Worm (Caenorhabditis elegans): ENCODE results near the gene ZK856.19.

Gene ZK856.19

DNA sequence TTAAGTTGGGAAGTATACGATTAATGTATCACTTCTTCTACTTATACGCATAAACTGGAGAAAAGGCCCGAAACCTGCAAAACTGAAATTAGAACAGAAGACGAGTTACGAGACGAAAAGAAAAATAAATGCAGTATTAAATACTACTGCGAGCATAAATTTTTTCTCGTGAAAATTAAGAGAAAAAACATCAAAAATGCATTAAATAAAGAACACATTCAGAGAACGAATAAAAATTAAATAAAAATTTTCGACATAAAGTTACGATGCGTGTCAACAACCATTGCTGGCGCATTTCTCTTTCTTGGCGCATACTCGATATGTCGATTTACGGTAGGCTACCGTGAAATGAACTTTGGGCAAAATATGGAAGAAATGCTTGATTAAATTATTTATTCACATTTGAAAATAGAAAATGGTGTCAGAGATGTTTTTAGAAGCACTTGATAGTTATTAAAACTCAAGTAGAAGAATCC, at the start of gene ZK856.19, which contains the start of gene ZK856.11:
Gene ZK856.19 (minus strand): TSS at position 51 of the 476 bp plus-strand sequence.
Gene ZK856.11 (minus strand): TSS at position 76 of the 476 bp plus-strand sequence.
- no peak for TF ChIP-seq unc-62 (GFP tag; optimal IDR thresholded peaks at IDR 0.05)

DNA sequence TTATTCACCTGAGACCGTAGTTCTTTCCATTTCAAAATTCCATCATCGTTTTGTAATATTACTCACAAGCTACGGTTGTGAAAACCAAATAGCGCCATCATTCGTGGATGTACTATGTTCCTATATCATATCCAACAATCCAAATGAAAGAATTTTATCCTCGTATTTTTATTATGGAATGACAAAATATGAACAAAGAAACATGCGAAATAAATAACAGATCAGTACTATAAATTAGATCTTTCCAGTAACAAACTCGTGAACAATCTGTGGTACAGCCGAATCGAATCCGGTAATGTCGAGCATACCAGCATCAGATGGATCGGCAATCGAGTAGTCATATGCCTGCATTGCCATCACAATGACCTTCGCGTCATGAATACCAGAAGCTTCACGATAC, 48.0 kb upstream of the ZK856.19 start:
- no peak for TF ChIP-seq unc-62 (GFP tag; optimal IDR thresholded peaks at IDR 0.05)

DNA sequence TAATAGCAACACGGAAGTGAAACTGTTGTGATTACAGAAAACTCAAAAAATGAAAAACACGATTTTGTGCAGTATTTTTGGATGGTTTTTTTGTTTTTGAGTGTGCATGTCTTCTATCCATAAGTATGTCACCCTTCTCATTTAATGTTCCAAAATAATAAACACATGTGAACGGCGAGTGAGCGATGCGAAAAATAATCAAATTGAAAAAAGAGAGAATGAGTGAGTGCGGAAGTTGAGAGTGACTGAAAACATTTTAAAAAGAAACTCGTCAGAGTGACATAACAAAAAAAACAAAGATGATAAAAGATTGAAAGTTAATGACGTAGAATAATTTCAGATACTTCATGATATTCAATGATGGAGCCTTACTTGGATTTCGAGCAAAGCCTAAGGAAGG, 44.8 kb upstream of the ZK856.19 start:
- no peak for TF ChIP-seq unc-62 (GFP tag; optimal IDR thresholded peaks at IDR 0.05)

DNA sequence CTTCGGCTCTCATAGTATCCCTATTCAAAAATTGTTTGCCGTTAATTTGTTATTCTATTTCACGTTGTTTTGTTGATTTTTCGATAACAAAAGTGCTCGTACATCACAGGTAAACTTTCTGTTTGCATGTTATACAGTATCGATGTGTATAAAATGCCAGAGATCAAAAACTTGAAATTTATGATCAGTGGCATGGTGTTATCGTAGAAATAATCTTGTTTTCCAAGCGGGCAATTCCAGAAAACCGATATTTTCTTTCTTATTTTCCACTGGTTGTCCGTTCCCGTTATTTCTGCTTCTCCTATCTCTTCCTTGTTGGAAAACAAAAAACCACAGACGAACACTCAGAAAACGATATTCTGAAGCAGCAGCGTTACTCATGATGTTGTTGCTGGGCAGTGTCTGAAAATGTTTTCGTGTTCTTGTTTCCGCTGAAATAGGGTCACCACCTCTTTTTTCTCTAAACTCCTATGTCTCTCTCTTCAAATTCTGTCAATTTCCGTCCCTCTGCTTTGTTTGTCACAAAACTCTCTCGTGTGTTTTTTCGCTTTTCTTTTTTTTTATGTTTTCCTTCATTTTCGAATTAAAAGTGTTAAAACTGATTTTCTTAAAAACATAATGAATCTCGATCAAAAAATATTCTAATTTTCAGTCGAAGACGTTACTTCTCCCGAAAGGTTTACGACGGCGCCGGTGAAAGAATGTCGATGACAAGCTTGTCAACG, 43.7 kb upstream of the ZK856.19 start, which contains the start of gene akt-1:
Gene akt-1 (plus strand): TSS at position 651 of the 725 bp plus-strand sequence.
- no peak for TF ChIP-seq unc-62 (GFP tag; optimal IDR thresholded peaks at IDR 0.05)

DNA sequence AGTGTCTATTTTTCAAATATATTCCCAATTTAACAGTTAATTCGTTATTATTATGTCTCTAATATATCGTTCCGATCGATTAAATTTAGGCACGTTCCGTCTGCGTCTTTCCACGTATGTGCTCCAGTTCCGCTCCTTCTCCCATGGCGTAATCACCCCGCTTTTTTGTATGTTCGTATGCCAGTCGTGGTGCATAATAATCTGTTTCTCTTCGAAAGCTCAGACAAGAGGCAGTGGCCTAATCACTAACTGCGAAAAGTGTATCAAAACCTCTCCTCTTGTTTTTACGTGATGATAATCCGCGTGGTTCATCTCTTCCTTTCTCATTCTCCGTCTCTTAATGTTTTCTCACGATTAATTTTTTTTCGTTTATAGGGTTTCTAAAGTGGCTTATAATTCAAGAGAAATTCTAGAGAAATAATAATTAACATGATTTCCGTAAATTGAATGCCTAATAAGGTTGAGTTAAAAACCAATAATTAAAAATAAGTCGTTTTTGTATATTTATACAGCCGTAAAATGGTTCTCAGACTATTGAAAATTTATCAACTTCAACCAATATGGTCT, 43.0 kb upstream of the ZK856.19 start:
- no peak for TF ChIP-seq unc-62 (GFP tag; optimal IDR thresholded peaks at IDR 0.05)

DNA sequence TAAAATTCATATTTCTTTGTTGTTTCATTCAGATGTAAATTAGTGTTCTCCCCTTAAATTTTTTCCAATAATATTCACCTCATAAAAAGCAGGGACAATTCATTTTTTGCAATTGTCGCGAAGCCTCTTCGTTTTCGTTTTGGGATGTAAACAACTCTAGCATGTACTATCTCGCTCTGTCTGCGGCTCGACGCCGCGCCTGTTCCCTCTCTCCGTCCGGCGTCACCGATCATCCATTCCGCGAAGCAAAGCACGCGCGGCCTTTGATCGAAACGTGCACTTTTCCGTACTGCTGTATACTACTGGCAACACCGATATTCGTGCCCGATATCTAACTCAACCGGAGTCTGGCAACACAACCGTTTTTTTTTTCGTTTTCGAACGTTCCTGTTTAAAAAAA, 42.3 kb upstream of the ZK856.19 start:
- TF ChIP-seq unc-62 (GFP tag; optimal IDR thresholded peaks at IDR 0.05), result no peak

DNA sequence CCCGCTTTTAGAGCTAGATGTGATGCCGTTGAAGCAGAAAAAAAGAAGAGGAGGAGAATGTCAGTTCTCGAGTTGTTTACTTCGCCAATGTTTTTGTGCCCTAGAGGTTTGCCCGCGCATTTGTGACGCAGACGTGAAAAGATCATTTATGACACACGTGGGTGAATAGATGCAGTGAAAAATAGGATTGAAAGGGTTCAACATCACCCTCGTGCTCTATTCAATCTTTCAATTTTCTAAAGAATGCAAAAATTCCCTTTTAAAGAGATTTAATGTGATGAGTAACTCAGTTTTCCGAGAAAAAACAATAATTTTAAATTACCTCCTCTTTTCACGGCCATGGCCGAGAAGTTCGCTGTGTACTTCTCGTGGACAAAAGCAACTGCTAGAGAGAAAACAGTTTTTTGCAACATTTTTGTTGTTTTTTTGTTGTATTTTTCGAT, 41.8 kb upstream of the ZK856.19 start:
- no peak for TF ChIP-seq unc-62 (GFP tag; optimal IDR thresholded peaks at IDR 0.05)

DNA sequence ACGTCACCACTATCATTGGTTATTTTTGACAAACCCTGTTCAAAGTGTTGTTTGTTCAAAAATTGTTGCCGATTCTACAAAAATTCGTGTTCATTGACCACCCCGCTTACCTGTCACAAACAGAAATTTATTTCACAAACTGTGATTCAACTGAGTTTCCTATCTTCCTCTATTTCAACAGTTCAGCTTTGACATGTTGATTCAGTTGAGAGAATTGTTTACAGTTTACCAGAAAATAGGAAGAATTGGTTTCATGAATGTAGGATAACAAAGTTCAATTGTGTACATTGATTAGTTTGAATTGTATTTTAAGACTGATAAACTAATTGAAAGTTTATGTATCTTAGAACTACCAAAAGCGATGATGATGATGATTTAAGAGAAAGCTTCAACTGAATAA, 40.9 kb upstream of the ZK856.19 start:
- no peak for TF ChIP-seq unc-62 (GFP tag; optimal IDR thresholded peaks at IDR 0.05)

DNA sequence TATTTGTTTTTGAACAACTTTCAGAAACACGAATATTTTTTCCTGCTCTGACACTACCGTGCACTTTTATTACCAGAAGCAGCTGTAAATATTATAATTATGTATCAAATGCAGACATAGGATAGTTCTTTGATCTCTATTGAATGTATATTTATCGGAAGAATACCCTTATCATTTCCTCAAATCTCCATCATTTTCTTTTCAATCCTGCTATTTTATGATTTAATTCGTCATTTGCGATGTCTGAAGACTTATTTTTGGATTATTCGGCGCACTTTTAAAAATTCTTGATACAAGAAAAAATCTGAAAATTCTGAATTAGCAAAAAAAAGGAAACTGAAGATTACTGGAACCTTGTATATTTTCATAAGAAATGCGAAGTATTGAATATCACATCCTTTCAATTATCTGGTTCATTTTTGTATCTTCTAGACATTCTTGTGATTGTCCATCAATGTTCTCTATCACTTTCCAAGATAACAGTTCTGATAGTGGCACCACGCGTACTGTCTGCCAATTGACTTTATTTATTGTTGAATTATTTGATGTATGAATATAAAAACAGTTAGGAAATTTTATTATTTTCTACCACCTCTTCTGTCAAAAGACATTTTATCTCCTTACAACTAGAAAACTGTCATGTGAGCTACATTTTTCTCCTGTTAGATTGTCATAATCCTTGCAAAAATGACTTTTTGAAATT, 39.5 kb upstream of the ZK856.19 start:
- TF ChIP-seq unc-62 (GFP tag; optimal IDR thresholded peaks at IDR 0.05), result no peak

DNA sequence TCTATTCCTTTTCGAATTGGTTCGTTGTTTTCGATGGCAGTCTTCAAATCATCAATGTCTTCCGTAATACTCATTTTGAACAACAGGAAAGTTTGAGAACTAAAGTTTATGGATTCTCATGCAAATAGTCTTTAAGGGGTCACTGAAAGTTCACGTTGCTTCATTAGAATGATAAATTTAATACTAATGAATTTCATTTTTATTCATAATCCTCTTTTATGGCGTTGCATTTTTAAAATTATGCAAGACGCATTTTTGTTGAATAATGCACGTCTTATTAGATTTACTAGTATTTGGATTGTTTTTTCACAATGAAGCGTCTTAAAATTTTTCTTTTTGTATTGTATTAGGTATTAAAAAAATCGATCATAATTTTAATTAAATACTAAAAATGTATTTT, 38.4 kb upstream of the ZK856.19 start, which contains the start of gene C12D8.9:
Gene C12D8.9 (minus strand): TSS at position 101 of the 400 bp plus-strand sequence.
- no peak for TF ChIP-seq unc-62 (GFP tag; optimal IDR thresholded peaks at IDR 0.05)

DNA sequence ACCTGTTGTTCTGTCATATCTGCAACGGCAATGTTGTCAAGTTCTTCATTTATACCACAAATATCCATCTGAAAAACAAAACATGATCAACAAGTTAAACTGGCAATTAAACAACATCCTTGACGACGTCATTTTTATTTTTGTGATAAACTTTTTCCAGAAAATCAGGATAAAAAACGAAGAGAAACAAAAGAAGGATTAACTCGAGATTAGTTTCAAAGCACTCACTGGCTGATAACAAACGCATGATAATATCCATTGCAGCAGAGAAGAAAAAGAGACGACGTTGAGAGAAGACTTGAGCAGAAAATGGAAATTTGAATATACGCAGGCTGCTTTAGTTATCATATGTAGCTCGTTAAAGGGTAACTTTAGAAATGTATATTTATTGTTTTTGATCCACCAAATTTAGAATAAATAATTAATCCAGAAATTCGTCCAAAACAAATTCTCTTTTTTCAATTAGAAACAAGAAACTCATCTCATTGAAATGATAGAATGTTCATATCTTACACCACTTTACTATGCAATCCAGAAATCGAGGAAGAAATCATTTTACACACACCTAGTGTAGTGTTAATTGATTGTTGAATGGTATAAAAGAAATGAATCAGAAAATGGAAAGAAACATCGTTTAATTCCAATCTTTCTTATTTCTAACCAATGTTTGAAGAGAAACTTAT, 36.5 kb upstream of the ZK856.19 start, which contains the start of the genes C12D8.21 and col-148:
Gene C12D8.21 (minus strand): TSS at position 68 of the 683 bp plus-strand sequence.
Gene col-148 (plus strand): TSS at position 633 of the 683 bp plus-strand sequence.
- TF ChIP-seq unc-62 (GFP tag; optimal IDR thresholded peaks at IDR 0.05), result no peak

DNA sequence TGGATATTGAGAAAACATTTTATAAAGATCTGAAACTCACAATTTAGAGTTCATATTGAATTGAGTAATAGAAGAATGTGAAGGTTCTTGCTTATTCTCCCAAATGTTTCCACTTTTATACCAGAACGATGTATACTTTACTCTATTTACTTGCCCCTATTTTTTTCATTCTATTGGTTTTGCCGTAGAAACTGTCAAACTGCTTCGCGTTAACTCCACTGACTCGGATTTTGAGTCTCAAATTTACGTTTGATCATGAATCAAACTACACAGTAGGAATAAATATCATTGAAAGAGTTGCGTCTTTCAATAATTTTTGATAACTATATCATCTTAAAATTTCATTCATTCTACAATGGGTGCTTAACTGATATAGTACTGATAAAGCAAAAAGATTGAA, 35.1 kb upstream of the ZK856.19 start, which contains the start of gene fipr-8:
Gene fipr-8 (minus strand): TSS at position 101 of the 400 bp plus-strand sequence.
- TF ChIP-seq unc-62 (GFP tag; optimal IDR thresholded peaks at IDR 0.05), result no peak

DNA sequence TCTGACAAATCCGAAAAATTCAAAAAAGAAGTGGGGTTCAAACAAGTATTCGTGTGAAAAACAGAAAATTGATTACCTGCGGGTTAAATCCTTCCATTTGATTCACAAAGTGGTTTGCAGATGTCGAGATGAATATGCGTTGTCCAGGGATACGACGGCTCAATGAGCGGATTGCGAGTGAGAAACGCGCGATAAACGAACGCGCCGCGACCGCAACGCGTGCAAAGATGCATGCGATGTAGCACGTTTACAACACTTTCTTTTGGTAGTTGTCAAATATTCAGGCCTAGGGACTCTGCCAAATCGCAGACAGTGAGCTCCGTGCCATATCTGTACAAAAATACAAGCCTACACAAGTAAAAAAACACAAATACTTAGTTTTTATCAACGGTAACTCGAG, 34.0 kb upstream of the ZK856.19 start, which contains the start of gene fubl-1:
Gene fubl-1 (minus strand): TSS at position 202 of the 400 bp plus-strand sequence.
- no peak for TF ChIP-seq unc-62 (GFP tag; optimal IDR thresholded peaks at IDR 0.05)

DNA sequence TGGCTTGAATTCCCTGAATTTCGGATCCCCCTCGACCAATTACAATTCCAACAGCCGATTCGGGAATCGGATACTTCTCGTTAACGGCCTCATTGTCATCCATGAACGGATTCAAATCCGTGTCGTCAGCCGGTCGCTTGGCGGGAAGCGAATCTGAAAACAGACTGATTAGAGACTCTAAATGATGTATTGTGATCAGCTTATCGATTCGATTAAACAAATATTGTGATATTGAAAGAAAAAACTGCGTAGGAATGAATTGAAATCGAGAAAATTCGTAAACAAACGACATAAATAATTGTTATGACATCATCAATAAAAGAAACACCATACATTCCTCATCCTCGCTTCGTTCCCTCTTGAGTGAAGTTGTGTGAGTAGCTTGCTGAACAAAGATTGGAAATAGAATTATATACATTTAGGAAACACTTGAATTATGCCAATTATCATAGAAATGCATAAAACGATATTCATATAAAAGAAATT, 33.3 kb upstream of the ZK856.19 start:
- TF ChIP-seq unc-62 (GFP tag; optimal IDR thresholded peaks at IDR 0.05), result no peak

DNA sequence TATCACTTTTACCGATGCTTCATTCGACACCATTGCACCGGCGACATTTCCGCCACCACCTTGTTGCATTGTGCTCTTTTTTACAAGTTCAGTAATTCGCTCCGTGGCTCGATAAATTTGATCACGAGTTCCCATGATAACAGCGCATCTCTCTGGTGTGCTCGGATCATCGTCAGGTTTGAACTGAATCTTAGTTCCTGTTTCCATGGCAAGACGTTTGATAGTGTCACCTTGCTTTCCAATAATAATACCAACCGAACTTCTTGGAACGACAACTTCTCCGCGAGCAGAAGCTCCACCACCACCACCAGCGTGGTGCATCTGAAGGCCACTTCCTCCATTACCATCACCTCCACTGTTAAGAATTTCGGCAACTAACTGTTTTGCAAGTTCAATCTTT, 32.5 kb upstream of the ZK856.19 start:
- no peak for TF ChIP-seq unc-62 (GFP tag; optimal IDR thresholded peaks at IDR 0.05)
